Worm (Caenorhabditis elegans): ENCODE data around the gene ifet-1.

ifet-1 gene

ce11 chrIII:4470793-4471192, 4.2 kb downstream of the ifet-1 start:
- TF ChIP-seq mdl-1 (tag; optimal IDR thresholded peaks at IDR 0.05) (no peak), fkh-2 (tag; optimal IDR thresholded peaks at IDR 0.05) (no peak), pqm-1 (tag; optimal IDR thresholded peaks at IDR 0.05) (peak; percentile 8), unc-39 (tag; optimal IDR thresholded peaks at IDR 0.05) (no peak), fos-1 (tag; optimal IDR thresholded peaks at IDR 0.05) (no peak), egl-5 (tag; optimal IDR thresholded peaks at IDR 0.05) (no peak), elt-1 (tag; optimal IDR thresholded peaks at IDR 0.05) (no peak), mml-1 (tag; optimal IDR thresholded peaks at IDR 0.05) (no peak), egl-27 (tag; optimal IDR thresholded peaks at IDR 0.05) (peak; percentile 11), nhr-77 (tag; optimal IDR thresholded peaks at IDR 0.05) (no peak), ztf-4 (tag; optimal IDR thresholded peaks at IDR 0.05) (no peak), tbx-2 (tag; optimal IDR thresholded peaks at IDR 0.05) (peak; percentile 52), nhr-76 (tag; optimal IDR thresholded peaks at IDR 0.05) (no peak), nhr-237 (tag; optimal IDR thresholded peaks at IDR 0.05) (no peak), R02D3.7 (tag; optimal IDR thresholded peaks at IDR 0.05) (no peak), ZK546.5 (tag; optimal IDR thresholded peaks at IDR 0.05) (no peak), nhr-28 (tag; optimal IDR thresholded peaks at IDR 0.05) (no peak), nhr-67 (tag; optimal IDR thresholded peaks at IDR 0.05) (no peak), sea-2 (GFP tag; optimal IDR thresholded peaks at IDR 0.05) (no peak), unc-62 (GFP tag; optimal IDR thresholded peaks at IDR 0.05) (no peak), snpc-4 (tag; optimal IDR thresholded peaks at IDR 0.05) (peak; percentile 28), ceh-16 (tag; optimal IDR thresholded peaks at IDR 0.05) (no peak), lsy-12 (tag; optimal IDR thresholded peaks at IDR 0.05) (peak; percentile 89), fkh-10 (GFP tag; optimal IDR thresholded peaks at IDR 0.05) (no peak), ztf-11 (tag; optimal IDR thresholded peaks at IDR 0.05) (no peak), ama-1 (optimal IDR thresholded peaks at IDR 0.05) (peak; percentile 46), aly-2 (tag; optimal IDR thresholded peaks at IDR 0.05) (no peak), nhr-23 (tag; optimal IDR thresholded peaks at IDR 0.05) (peak; percentile 56), pha-4 (tag; optimal IDR thresholded peaks at IDR 0.05) (peak; percentile 40), daf-12 (tag; optimal IDR thresholded peaks at IDR 0.05) (no peak), elt-3 (tag; optimal IDR thresholded peaks at IDR 0.05) (no peak), lin-39 (tag; optimal IDR thresholded peaks at IDR 0.05) (peak; percentile 28), ceh-82 (tag; optimal IDR thresholded peaks at IDR 0.05) (no peak), eor-1 (tag; optimal IDR thresholded peaks at IDR 0.05) (no peak), nhr-43 (tag; optimal IDR thresholded peaks at IDR 0.05; ENCODE audit: poor library complexity, severe bottlenecking) (peak; percentile 78), hmg-11 (tag; optimal IDR thresholded peaks at IDR 0.05) (no peak), nhr-12 (tag; optimal IDR thresholded peaks at IDR 0.05) (no peak), elt-2 (tag; optimal IDR thresholded peaks at IDR 0.05) (peak; percentile 48), ceh-28 (tag; optimal IDR thresholded peaks at IDR 0.05) (no peak), jun-1 (tag; optimal IDR thresholded peaks at IDR 0.05) (peak; percentile 18), ceh-9 (tag; optimal IDR thresholded peaks at IDR 0.05) (no peak), lin-15B (tag; optimal IDR thresholded peaks at IDR 0.05) (peak; percentile 31), zag-1 (tag; optimal IDR thresholded peaks at IDR 0.05) (no peak), nhr-25 (tag; optimal IDR thresholded peaks at IDR 0.05) (no peak), skn-1 (tag; optimal IDR thresholded peaks at IDR 0.05) (no peak), nfya-1 (tag; optimal IDR thresholded peaks at IDR 0.05; ENCODE audit: insufficient read depth) (peak; percentile 60), nhr-11 (tag; optimal IDR thresholded peaks at IDR 0.05) (no peak)

DNA sequence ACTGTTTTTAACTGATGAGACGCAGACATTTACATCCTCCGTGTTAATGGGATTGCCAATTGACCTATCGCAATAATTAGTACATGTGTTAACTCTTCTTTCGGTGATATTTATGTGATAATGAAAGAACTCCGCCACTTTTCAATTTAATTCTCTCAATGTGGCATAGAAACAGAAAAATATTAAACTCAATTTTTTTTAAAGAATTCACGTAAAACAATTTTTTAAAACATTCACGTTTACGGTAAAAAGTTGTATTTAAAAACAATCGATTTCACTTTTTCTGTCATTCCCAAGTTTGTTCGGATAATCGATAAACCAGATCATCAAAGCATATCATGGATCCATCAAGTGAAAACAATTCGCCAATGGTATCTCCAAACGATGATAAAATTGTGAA, 6.1 kb downstream of the ifet-1 start, which contains the start of gene mstr-2:
TSS of gene mstr-2 (plus strand) at position 301 of the 400 bp plus-strand sequence.
- TF ChIP-seq nhr-25 (tag; optimal IDR thresholded peaks at IDR 0.05): no peak
- TF ChIP-seq elt-1 (tag; optimal IDR thresholded peaks at IDR 0.05): no peak
- TF ChIP-seq eor-1 (tag; optimal IDR thresholded peaks at IDR 0.05): no peak
- no peak for TF ChIP-seq ZK546.5 (tag; optimal IDR thresholded peaks at IDR 0.05)
- no peak for TF ChIP-seq lin-15B (tag; optimal IDR thresholded peaks at IDR 0.05)
- no peak for TF ChIP-seq nhr-23 (tag; optimal IDR thresholded peaks at IDR 0.05)
- no peak for TF ChIP-seq sea-2 (GFP tag; optimal IDR thresholded peaks at IDR 0.05)
- no peak for TF ChIP-seq egl-5 (tag; optimal IDR thresholded peaks at IDR 0.05)
- TF ChIP-seq daf-12 (tag; optimal IDR thresholded peaks at IDR 0.05): no peak
- TF ChIP-seq fkh-2 (tag; optimal IDR thresholded peaks at IDR 0.05): no peak
- TF ChIP-seq jun-1 (tag; optimal IDR thresholded peaks at IDR 0.05): no peak
- TF ChIP-seq lin-39 (tag; optimal IDR thresholded peaks at IDR 0.05): no peak
- no peak for TF ChIP-seq nhr-67 (tag; optimal IDR thresholded peaks at IDR 0.05)
- TF ChIP-seq unc-62 (GFP tag; optimal IDR thresholded peaks at IDR 0.05): no peak
- TF ChIP-seq pqm-1 (tag; optimal IDR thresholded peaks at IDR 0.05): no peak
